Worm (Caenorhabditis elegans) whole organism, L2 larva: ENCODE measurements around the gene Y51H4A.25.

Experiments
- C34F6.9 ChIP-seq: fragments of 150-350 bp; optimal IDR thresholded peaks from 2 replicates; lab custom pipeline; 2014; ENCODE audit warnings: missing biosample characterization, missing genetic modification characterization
- Y55F3AM.14 ChIP-seq: fragments of 200-800 bp; sonication (Bioruptor generic); optimal IDR thresholded peaks from 2 replicates; lab custom pipeline; 2018; ENCODE audit warnings: mild to moderate bottlenecking, missing genetic modification characterization, missing compliant biosample characterization
- ZK546.5 ChIP-seq: sonication (generic microtip); optimal IDR thresholded peaks from 2 replicates; lab custom pipeline; 2017; ENCODE audit warnings: missing biosample characterization, missing genetic modification characterization
- ama-1 ChIP-seq: fragments of 150-350 bp; optimal IDR thresholded peaks from 2 replicates; lab custom pipeline; 2018; ENCODE audit warnings: inconsistent platforms
- blmp-1 ChIP-seq: sonication (generic microtip); optimal IDR thresholded peaks from 2 replicates; lab custom pipeline; 2017; ENCODE audit warnings: missing genetic modification characterization, mild to moderate bottlenecking, missing compliant biosample characterization, antibody characterized with exemption, moderate library complexity; ENCODE audit not compliant: insufficient read depth
- ceh-16 ChIP-seq: fragments of 150-350 bp; optimal IDR thresholded peaks from 2 replicates; lab custom pipeline; 2014; ENCODE audit warnings: missing biosample characterization, missing genetic modification characterization
- ceh-82 ChIP-seq: fragments of 150-350 bp; optimal IDR thresholded peaks from 2 replicates; lab custom pipeline; 2014; ENCODE audit warnings: missing biosample characterization, missing genetic modification characterization
- crh-2 ChIP-seq: sonication (generic microtip); optimal IDR thresholded peaks from 2 replicates; lab custom pipeline; 2017; ENCODE audit warnings: missing biosample characterization, missing genetic modification characterization
- dmd-4 ChIP-seq: sonication (generic microtip); optimal IDR thresholded peaks from 2 replicates; lab custom pipeline; 2017; ENCODE audit warnings: missing biosample characterization, missing genetic modification characterization
- egl-27 ChIP-seq: sonication (generic microtip); optimal IDR thresholded peaks from 3 replicates; lab custom pipeline; 2017; ENCODE audit warnings: missing biosample characterization, missing genetic modification reagents, missing genetic modification characterization
- elt-1 ChIP-seq: fragments of 150-350 bp; optimal IDR thresholded peaks from 2 replicates; lab custom pipeline; 2014; ENCODE audit warnings: missing biosample characterization, missing genetic modification characterization
- gmeb-1 ChIP-seq: fragments of 150-350 bp; optimal IDR thresholded peaks from 2 replicates; lab custom pipeline; 2014; ENCODE audit warnings: missing biosample characterization, missing genetic modification characterization
- lin-11 ChIP-seq: fragments of 150-350 bp; sonication (generic microtip); optimal IDR thresholded peaks from 2 replicates; lab custom pipeline; 2014; ENCODE audit warnings: missing biosample characterization, missing genetic modification characterization, inconsistent platforms, mixed read lengths
- lin-13 ChIP-seq: fragments of 150-350 bp; optimal IDR thresholded peaks from 2 replicates; lab custom pipeline; 2014; ENCODE audit warnings: missing biosample characterization, missing genetic modification reagents, missing genetic modification characterization
- lin-39 ChIP-seq: fragments of 150-350 bp; optimal IDR thresholded peaks from 2 replicates; lab custom pipeline; 2014; ENCODE audit warnings: missing biosample characterization, missing genetic modification reagents, missing genetic modification characterization
- lsy-2 ChIP-seq, 2 experiments: fragments of 150-350 bp in 1 of 2; sonication (generic microtip) in 1 of 2; optimal IDR thresholded peaks; 2 replicates each; lab custom pipeline; 2014 to 2017; ENCODE audit warnings: missing biosample characterization in 2 of 2, missing genetic modification characterization in 2 of 2
- mab-5 ChIP-seq: fragments of 150-350 bp; optimal IDR thresholded peaks from 2 replicates; lab custom pipeline; 2014; ENCODE audit warnings: missing biosample characterization, missing genetic modification characterization
- mbf-1 ChIP-seq: sonication (generic microtip); optimal IDR thresholded peaks from 2 replicates; lab custom pipeline; 2017; ENCODE audit warnings: missing biosample characterization, missing genetic modification characterization
- nhr-11 ChIP-seq: fragments of 150-350 bp; optimal IDR thresholded peaks from 2 replicates; lab custom pipeline; 2014; ENCODE audit warnings: missing biosample characterization, missing genetic modification characterization
- nhr-21 ChIP-seq: fragments of 150-350 bp; optimal IDR thresholded peaks from 2 replicates; lab custom pipeline; 2014; ENCODE audit warnings: missing biosample characterization, missing genetic modification characterization
- nhr-237 ChIP-seq: fragments of 150-350 bp; optimal IDR thresholded peaks from 2 replicates; lab custom pipeline; 2014; ENCODE audit warnings: missing biosample characterization, missing genetic modification characterization
- nhr-25 ChIP-seq: fragments of 150-350 bp; sonication (generic microtip); optimal IDR thresholded peaks from 3 replicates; lab custom pipeline; 2014; ENCODE audit warnings: missing biosample characterization, missing genetic modification characterization
- nhr-6 ChIP-seq: fragments of 150-350 bp; optimal IDR thresholded peaks from 2 replicates; lab custom pipeline; 2014; ENCODE audit warnings: missing biosample characterization, missing genetic modification characterization
- peb-1 ChIP-seq: fragments of 150-350 bp; optimal IDR thresholded peaks from 2 replicates; lab custom pipeline; 2014; ENCODE audit warnings: missing biosample characterization, missing genetic modification characterization
- skn-1 ChIP-seq: sonication (generic microtip); optimal IDR thresholded peaks from 2 replicates; lab custom pipeline; 2017; ENCODE audit warnings: missing biosample characterization, missing genetic modification characterization
- sma-3 ChIP-seq: sonication (generic microtip); optimal IDR thresholded peaks from 2 replicates; lab custom pipeline; 2016; ENCODE audit warnings: missing genetic modification reagents, missing genetic modification characterization, missing compliant biosample characterization
- sma-9 ChIP-seq, 2 experiments: fragments of 150-350 bp in 1 of 2; sonication (generic microtip) in 1 of 2; optimal IDR thresholded peaks; 2 replicates each; lab custom pipeline; 2014 to 2016; ENCODE audit warnings: missing genetic modification characterization in 2 of 2, mild to moderate bottlenecking in 1 of 2, missing biosample characterization in 1 of 2, missing compliant biosample characterization in 1 of 2, missing genetic modification reagents in 1 of 2, moderate library complexity in 1 of 2
- unc-39 ChIP-seq: fragments of 150-350 bp; optimal IDR thresholded peaks from 2 replicates; lab custom pipeline; 2014; ENCODE audit warnings: missing biosample characterization, missing genetic modification characterization
- unc-55 ChIP-seq: fragments of 150-350 bp; sonication (generic microtip); optimal IDR thresholded peaks from 3 replicates; lab custom pipeline; 2014; ENCODE audit warnings: missing biosample characterization, missing genetic modification reagents, missing genetic modification characterization
- ztf-1 ChIP-seq: fragments of 200-800 bp; sonication (Bioruptor generic); conservative IDR thresholded peaks from 2 replicates; pipeline ENCODE4 v1.3.6; 2022; ENCODE audit warnings: missing genetic modification characterization, missing compliant biosample characterization
- ztf-11 ChIP-seq: sonication (generic microtip); optimal IDR thresholded peaks from 2 replicates; lab custom pipeline; 2017; ENCODE audit warnings: missing biosample characterization, missing genetic modification characterization

The Y51H4A.25 gene

ce11 chrIV:16775455-16775854, 39.3 kb downstream of the Y51H4A.25 start, which contains the start of gene Y43D4A.5:
Y43D4A.5 (plus strand) TSS chrIV:16775755.
- TF ChIP-seq elt-1 (tag; lab: Kevin White, UChicago) (no peak), crh-2 (tag; lab: Kevin White, UChicago) (no peak), blmp-1 (tag; lab: Kevin White, UChicago) (no peak)
- TF ChIP-seq, all 48 proteins: peak for 0

- TF ChIP-seq lin-11 (tag; lab: Kevin White, UChicago): peak; percentile 3
- peak; percentile 66 for TF ChIP-seq unc-55 (GFP tag; lab: Kevin White, UChicago)
- peak; percentile 14 for TF ChIP-seq nhr-21 (tag; lab: Kevin White, UChicago)
- TF ChIP-seq crh-2 (tag; lab: Kevin White, UChicago): peak; percentile 37
- TF ChIP-seq nhr-11 (tag; lab: Kevin White, UChicago): peak; percentile 5
- TF ChIP-seq dmd-4: no peak
Measured at ce11 chrIV:16775925-16776324, 39.8 kb downstream of the Y51H4A.25 start.

- TF ChIP-seq nhr-25 (tag; lab: Kevin White, UChicago) (no peak), Y55F3AM.14 (GFP tag; lab: Kevin White, UChicago) (no peak), ceh-82 (tag; lab: Kevin White, UChicago) (no peak), ztf-11 (tag; lab: Kevin White, UChicago) (no peak), lin-39 (tag; lab: Kevin White, UChicago) (no peak), C34F6.9 (tag; lab: Kevin White, UChicago) (no peak), sma-3 (no peak), lin-13 (no peak), unc-39 (tag; lab: Kevin White, UChicago) (no peak), elt-1 (tag; lab: Kevin White, UChicago) (no peak), egl-27 (no peak), mbf-1 (tag; lab: Kevin White, UChicago) (no peak), nhr-6 (tag; lab: Kevin White, UChicago) (no peak), dmd-4 (no peak), nhr-237 (tag; lab: Kevin White, UChicago) (no peak), ZK546.5 (tag; lab: Kevin White, UChicago) (no peak)
Measured at ce11 chrIV:16776915-16777314, 40.8 kb downstream of the Y51H4A.25 start.

ce11 chrIV:16777758-16778157, 41.6 kb downstream of the Y51H4A.25 start:
- TF ChIP-seq ztf-11 (tag; lab: Kevin White, UChicago): no peak
- TF ChIP-seq dmd-4: no peak
- TF ChIP-seq sma-9 (GFP tag; optimal IDR thresholded peaks at IDR 0.05; lab: Kevin White, UChicago): no peak
- no peak for TF ChIP-seq sma-9 (tag; optimal IDR thresholded peaks at IDR 0.05; lab: Kevin White, UChicago)
- TF ChIP-seq unc-39 (tag; lab: Kevin White, UChicago): no peak
- TF ChIP-seq elt-1 (tag; lab: Kevin White, UChicago): no peak
- TF ChIP-seq ZK546.5 (tag; lab: Kevin White, UChicago): no peak
- no peak for TF ChIP-seq lsy-2 (tag; optimal IDR thresholded peaks at IDR 0.05; lab: Kevin White, UChicago)
- TF ChIP-seq nhr-21 (tag; lab: Kevin White, UChicago): no peak
- no peak for TF ChIP-seq gmeb-1
- no peak for TF ChIP-seq peb-1 (tag; lab: Kevin White, UChicago)
- no peak for TF ChIP-seq ztf-1 (GFP tag; lab: Robert Waterston, UW)
- TF ChIP-seq, all 48 proteins: peak for 0

ce11 chrIV:16778644-16779043, 42.5 kb downstream of the Y51H4A.25 start:
- TF ChIP-seq C34F6.9 (tag; lab: Kevin White, UChicago): no peak
- TF ChIP-seq skn-1: no peak
- TF ChIP-seq lsy-2 (tag; optimal IDR thresholded peaks at IDR 0.05; lab: Kevin White, UChicago): no peak
- no peak for TF ChIP-seq gmeb-1
- TF ChIP-seq dmd-4: no peak
- TF ChIP-seq ztf-11 (tag; lab: Kevin White, UChicago): no peak
- no peak for TF ChIP-seq ceh-16 (tag; lab: Kevin White, UChicago)
- no peak for TF ChIP-seq mab-5
- no peak for TF ChIP-seq ama-1 (lab: Kevin White, UChicago)

ce11 chrIV:16787024-16787423, 50.9 kb downstream of the Y51H4A.25 start, which contains the start of gene Y43D4A.6:
Y43D4A.6 (plus strand) TSS chrIV:16787324.
- TF ChIP-seq gmeb-1: no peak
- TF ChIP-seq unc-39 (tag; lab: Kevin White, UChicago): no peak
- TF ChIP-seq mbf-1 (tag; lab: Kevin White, UChicago): no peak
